Worm (Caenorhabditis elegans) whole organism, early embryonic: ENCODE data around the gene T15H9.4.

Experiments
- B0310.2 ChIP-seq: sonication (generic microtip); optimal IDR thresholded peaks from 2 replicates; lab custom pipeline; 2016; ENCODE audit warnings: mild to moderate bottlenecking, missing genetic modification characterization, missing compliant biosample characterization
- F13C5.2 ChIP-seq: sonication (generic microtip); optimal IDR thresholded peaks from 2 replicates; lab custom pipeline; 2017; ENCODE audit warnings: mild to moderate bottlenecking, missing genetic modification characterization, inconsistent platforms, missing compliant biosample characterization
- ama-1 ChIP-seq: fragments of 150-350 bp; optimal IDR thresholded peaks from 2 replicates; lab custom pipeline; 2014
- ceh-13 ChIP-seq: fragments of 200-800 bp; sonication (Bioruptor generic); optimal IDR thresholded peaks from 2 replicates; lab custom pipeline; 2018; ENCODE audit warnings: mild to moderate bottlenecking, missing genetic modification characterization, missing compliant biosample characterization
- ceh-36 ChIP-seq: sonication (generic microtip); optimal IDR thresholded peaks from 2 replicates; lab custom pipeline; 2016; ENCODE audit warnings: missing genetic modification characterization, inconsistent platforms, missing compliant biosample characterization
- flt-1 ChIP-seq: fragments of 200-800 bp; sonication (Bioruptor generic); IDR thresholded peaks from 2 replicates; pipeline ENCODE4 v1.3.6; 2022; ENCODE audit warnings: missing genetic modification characterization, missing compliant biosample characterization
- hmg-4 ChIP-seq: fragments of 200-800 bp; sonication (Bioruptor generic); optimal IDR thresholded peaks from 2 replicates; lab custom pipeline; 2018; ENCODE audit warnings: mild to moderate bottlenecking, missing genetic modification characterization, missing compliant biosample characterization
- hnd-1 ChIP-seq: sonication (generic microtip); optimal IDR thresholded peaks from 2 replicates; lab custom pipeline; 2016; ENCODE audit warnings: missing genetic modification characterization, missing compliant biosample characterization
- pes-1 ChIP-seq: fragments of 200-800 bp; sonication (Bioruptor generic); IDR thresholded peaks from 2 replicates; pipeline ENCODE4 v1.3.6; 2022; ENCODE audit warnings: missing genetic modification reagents, missing genetic modification characterization, missing compliant biosample characterization
- scrt-1 ChIP-seq: fragments of 200-800 bp; sonication (Bioruptor generic); IDR thresholded peaks from 2 replicates; pipeline ENCODE4 v1.3.6; 2022; ENCODE audit warnings: missing genetic modification characterization, missing compliant biosample characterization
- sea-1 ChIP-seq: fragments of 200-800 bp; sonication (Bioruptor generic); conservative IDR thresholded peaks from 2 replicates; pipeline ENCODE4 v1.3.6; 2022; ENCODE audit warnings: missing genetic modification characterization, missing compliant biosample characterization
- tbx-37 ChIP-seq: fragments of 200-800 bp; sonication (Bioruptor generic); conservative IDR thresholded peaks from 2 replicates; pipeline ENCODE4 v1.3.6; 2022; ENCODE audit warnings: missing genetic modification reagents, missing genetic modification characterization, missing compliant biosample characterization
- tra-4 ChIP-seq: sonication (generic microtip); optimal IDR thresholded peaks from 2 replicates; lab custom pipeline; 2017; ENCODE audit warnings: missing genetic modification characterization, missing compliant biosample characterization

DNA sequence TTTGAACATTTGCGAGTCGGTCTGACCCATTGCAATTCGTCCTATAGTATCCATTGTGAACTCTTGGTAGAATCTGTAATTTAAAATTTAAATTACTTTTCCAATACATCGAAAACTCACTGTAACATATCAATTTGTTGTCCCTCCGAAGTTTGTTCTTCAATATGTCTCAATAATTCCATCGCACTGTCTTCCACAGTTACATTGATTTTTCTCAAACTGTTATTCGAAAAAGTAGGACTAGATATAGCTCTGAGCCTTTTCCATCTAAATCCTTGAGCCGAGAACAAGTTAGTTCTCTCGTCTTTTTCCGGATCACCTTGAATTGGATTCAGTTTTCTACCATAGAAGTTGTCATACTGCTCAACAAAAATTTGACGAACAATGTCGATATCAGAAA lies 50.5 kb downstream of the T15H9.4 start:
- no peak for TF ChIP-seq ceh-36 (tag; lab: Kevin White, UChicago)
- no peak for TF ChIP-seq pes-1 (GFP tag; lab: Robert Waterston, UW)
- TF ChIP-seq flt-1 (GFP tag; lab: Robert Waterston, UW), result no peak
- no peak for TF ChIP-seq tbx-37 (GFP tag; lab: Robert Waterston, UW)
- no peak for TF ChIP-seq ama-1 (lab: Kevin White, UChicago)
- TF ChIP-seq hnd-1, result no peak
- TF ChIP-seq hmg-4, result no peak
- TF ChIP-seq F13C5.2 (tag; lab: Kevin White, UChicago), result no peak
- no peak for TF ChIP-seq scrt-1 (GFP tag; lab: Robert Waterston, UW)
- TF ChIP-seq tra-4 (tag; lab: Kevin White, UChicago), result no peak
- TF ChIP-seq ceh-13, result no peak
- TF ChIP-seq B0310.2 (tag; lab: Kevin White, UChicago), result no peak
- no peak for TF ChIP-seq sea-1 (GFP tag; lab: Robert Waterston, UW)
